Worm (Caenorhabditis elegans) whole organism, L1 larva: ENCODE data around the gene nck-1.

ENCODE experiments used
- C04F5.9 ChIP-seq: sonication (generic microtip); optimal IDR thresholded peaks from 2 replicates; lab custom pipeline; 2016; ENCODE audit warnings: missing genetic modification characterization, missing compliant biosample characterization
- C16A3.4 ChIP-seq: fragments of 150-350 bp; optimal IDR thresholded peaks from 2 replicates; lab custom pipeline; 2014; ENCODE audit warnings: missing biosample characterization, missing genetic modification characterization
- C34B4.2 ChIP-seq: sonication (generic microtip); optimal IDR thresholded peaks from 2 replicates; lab custom pipeline; 2017; ENCODE audit warnings: mild to moderate bottlenecking, missing genetic modification characterization, missing compliant biosample characterization
- F16B12.6 ChIP-seq: fragments of 150-350 bp; optimal IDR thresholded peaks from 2 replicates; lab custom pipeline; 2014; ENCODE audit warnings: missing biosample characterization, missing genetic modification characterization
- Y116A8C.19 ChIP-seq: sonication (generic microtip); optimal IDR thresholded peaks from 2 replicates; lab custom pipeline; 2016; ENCODE audit warnings: missing compliant biosample characterization, missing genetic modification characterization, borderline replicate concordance
- aly-2 ChIP-seq: fragments of 150-350 bp; optimal IDR thresholded peaks from 2 replicates; lab custom pipeline; 2014; ENCODE audit warnings: missing biosample characterization, missing genetic modification characterization
- blmp-1 ChIP-seq: fragments of 150-350 bp; optimal IDR thresholded peaks from 2 replicates; lab custom pipeline; 2014; ENCODE audit warnings: missing biosample characterization, missing genetic modification characterization
- ceh-8 ChIP-seq: fragments of 200-800 bp; sonication (Bioruptor generic); optimal IDR thresholded peaks from 2 replicates; lab custom pipeline; 2018; ENCODE audit warnings: mild to moderate bottlenecking, missing genetic modification characterization, moderate library complexity, missing compliant biosample characterization
- ceh-88 ChIP-seq: fragments of 200-800 bp; sonication (Bioruptor generic); IDR thresholded peaks from 2 replicates; pipeline ENCODE4 v1.3.6; 2022; ENCODE audit warnings: missing genetic modification characterization, missing compliant biosample characterization
- ceh-90 ChIP-seq: sonication (generic microtip); optimal IDR thresholded peaks from 2 replicates; lab custom pipeline; 2016; ENCODE audit warnings: missing genetic modification characterization, missing compliant biosample characterization
- ces-1 ChIP-seq: fragments of 150-350 bp; optimal IDR thresholded peaks from 2 replicates; lab custom pipeline; 2014; ENCODE audit warnings: missing biosample characterization, missing genetic modification reagents, missing genetic modification characterization
- dpl-1 ChIP-seq, 3 experiments: fragments of 150-350 bp in 2 of 3; sonication (generic microtip) in 1 of 3; optimal IDR thresholded peaks; 2 replicates each; lab custom pipeline; 2014 to 2017; ENCODE audit warnings: missing biosample characterization in 3 of 3, missing genetic modification characterization in 3 of 3, missing genetic modification reagents in 3 of 3
- efl-3 ChIP-seq: fragments of 200-800 bp; sonication (Bioruptor generic); optimal IDR thresholded peaks from 2 replicates; lab custom pipeline; 2018; ENCODE audit warnings: mild to moderate bottlenecking, missing genetic modification characterization, missing compliant biosample characterization
- egl-13 ChIP-seq: sonication (generic microtip); optimal IDR thresholded peaks from 2 replicates; lab custom pipeline; 2016; ENCODE audit warnings: missing genotype, missing genetic modification reagents, missing genetic modification characterization, missing compliant biosample characterization
- ets-5 ChIP-seq: fragments of 200-800 bp; sonication (Bioruptor generic); IDR thresholded peaks from 2 replicates; pipeline ENCODE4 v1.3.6; 2022; ENCODE audit warnings: missing genetic modification characterization, missing compliant biosample characterization
- fkh-10 ChIP-seq: sonication (generic microtip); optimal IDR thresholded peaks from 2 replicates; lab custom pipeline; 2017; ENCODE audit warnings: missing biosample characterization, missing genetic modification reagents, missing genetic modification characterization
- fkh-4 ChIP-seq: sonication (generic microtip); optimal IDR thresholded peaks from 2 replicates; lab custom pipeline; 2016; ENCODE audit warnings: missing compliant biosample characterization, missing genetic modification characterization, borderline replicate concordance
- fkh-8 ChIP-seq: sonication (generic microtip); optimal IDR thresholded peaks from 2 replicates; lab custom pipeline; 2016; ENCODE audit warnings: mild to moderate bottlenecking, missing genetic modification characterization, missing compliant biosample characterization
- fos-1 ChIP-seq: fragments of 150-350 bp; optimal IDR thresholded peaks from 2 replicates; lab custom pipeline; 2014; ENCODE audit warnings: missing biosample characterization, missing genetic modification characterization
- hlh-17 ChIP-seq: fragments of 200-800 bp; sonication (Bioruptor generic); optimal IDR thresholded peaks from 2 replicates; lab custom pipeline; 2018; ENCODE audit warnings: missing genetic modification characterization, mild to moderate bottlenecking, missing compliant biosample characterization, moderate library complexity, borderline replicate concordance
- hpl-2 ChIP-seq: fragments of 150-350 bp; optimal IDR thresholded peaks from 2 replicates; lab custom pipeline; 2014; ENCODE audit warnings: missing biosample characterization, missing genetic modification reagents, missing genetic modification characterization
- jun-1 ChIP-seq: fragments of 150-350 bp; optimal IDR thresholded peaks from 2 replicates; lab custom pipeline; 2014; ENCODE audit warnings: missing biosample characterization, missing genetic modification reagents, missing genetic modification characterization
- lin-14 ChIP-seq: fragments of 200-800 bp; sonication (Bioruptor generic); optimal IDR thresholded peaks from 2 replicates; lab custom pipeline; 2018; ENCODE audit warnings: mild to moderate bottlenecking, missing genetic modification characterization, moderate library complexity, missing compliant biosample characterization
- lin-15B ChIP-seq: fragments of 150-350 bp; sonication (generic microtip); optimal IDR thresholded peaks from 3 replicates; lab custom pipeline; 2014; ENCODE audit warnings: missing biosample characterization, missing genetic modification characterization
- lin-35 ChIP-seq, 2 experiments: fragments of 150-350 bp; optimal IDR thresholded peaks; 2 replicates each; lab custom pipeline; 2014; ENCODE audit warnings: missing biosample characterization in 2 of 2, missing genetic modification characterization in 2 of 2, missing genetic modification reagents in 2 of 2
- lin-39 ChIP-seq: fragments of 150-350 bp; optimal IDR thresholded peaks from 2 replicates; lab custom pipeline; 2014; ENCODE audit warnings: missing biosample characterization, missing genetic modification reagents, missing genetic modification characterization
- lir-3 ChIP-seq: sonication (generic microtip); optimal IDR thresholded peaks from 2 replicates; lab custom pipeline; 2016; ENCODE audit warnings: mild to moderate bottlenecking, missing genetic modification characterization, moderate library complexity, missing compliant biosample characterization; ENCODE audit not compliant: poor library complexity
- lsy-2 ChIP-seq, 2 experiments: fragments of 150-350 bp; optimal IDR thresholded peaks; 2 replicates each; lab custom pipeline; 2014; ENCODE audit warnings: missing biosample characterization in 2 of 2, missing genetic modification characterization in 2 of 2
- mab-9 ChIP-seq: fragments of 200-800 bp; sonication (Bioruptor generic); IDR thresholded peaks from 2 replicates; pipeline ENCODE4 v1.3.6; 2022; ENCODE audit warnings: missing genetic modification reagents, missing genetic modification characterization, missing compliant biosample characterization
- mef-2 ChIP-seq: fragments of 150-350 bp; optimal IDR thresholded peaks from 2 replicates; lab custom pipeline; 2014; ENCODE audit warnings: missing biosample characterization, missing genetic modification characterization
- mep-1 ChIP-seq: fragments of 150-350 bp; optimal IDR thresholded peaks from 2 replicates; lab custom pipeline; 2014; ENCODE audit warnings: missing biosample characterization, missing genetic modification characterization
- nhr-12 ChIP-seq: sonication (generic microtip); optimal IDR thresholded peaks from 2 replicates; lab custom pipeline; 2017; ENCODE audit warnings: missing biosample characterization, missing genetic modification characterization
- nhr-237 ChIP-seq: fragments of 150-350 bp; optimal IDR thresholded peaks from 2 replicates; lab custom pipeline; 2014; ENCODE audit warnings: missing biosample characterization, missing genetic modification characterization
- nhr-28 ChIP-seq: fragments of 150-350 bp; optimal IDR thresholded peaks from 2 replicates; lab custom pipeline; 2014; ENCODE audit warnings: missing biosample characterization, missing genetic modification characterization
- nhr-71 ChIP-seq: sonication (generic microtip); optimal IDR thresholded peaks from 2 replicates; lab custom pipeline; 2016; ENCODE audit warnings: mild to moderate bottlenecking, missing genetic modification characterization, moderate library complexity, missing compliant biosample characterization
- nhr-76 ChIP-seq: sonication (generic microtip); optimal IDR thresholded peaks from 2 replicates; lab custom pipeline; 2017; ENCODE audit warnings: missing biosample characterization, missing genetic modification characterization
- nhr-84 ChIP-seq: sonication (generic microtip); optimal IDR thresholded peaks from 2 replicates; lab custom pipeline; 2017; ENCODE audit warnings: missing biosample characterization, missing genetic modification characterization
- nhr-85 ChIP-seq: sonication (generic microtip); peaks from one replicate; lab custom pipeline; 2016; ENCODE audit warnings: missing genetic modification characterization, inconsistent platforms, missing compliant biosample characterization
- nhr-90 ChIP-seq: sonication (generic microtip); optimal IDR thresholded peaks from 2 replicates; lab custom pipeline; 2016; ENCODE audit warnings: mild to moderate bottlenecking, missing genetic modification characterization, missing compliant biosample characterization; ENCODE audit not compliant: poor library complexity
- pqm-1 ChIP-seq: sonication (generic microtip); optimal IDR thresholded peaks from 3 replicates; lab custom pipeline; 2017; ENCODE audit warnings: missing biosample characterization, missing genetic modification characterization
- snu-23 ChIP-seq: sonication (generic microtip); optimal IDR thresholded peaks from 2 replicates; lab custom pipeline; 2016; ENCODE audit warnings: missing genetic modification characterization, missing compliant biosample characterization
- sptf-1 ChIP-seq: fragments of 150-350 bp; optimal IDR thresholded peaks from 2 replicates; lab custom pipeline; 2014; ENCODE audit warnings: missing biosample characterization, missing genetic modification characterization
- tbx-2 ChIP-seq: sonication (generic microtip); optimal IDR thresholded peaks from 2 replicates; lab custom pipeline; 2016; ENCODE audit warnings: missing genetic modification characterization, missing compliant biosample characterization
- tlp-1 ChIP-seq: fragments of 150-350 bp; optimal IDR thresholded peaks from 2 replicates; lab custom pipeline; 2014; ENCODE audit warnings: missing biosample characterization, missing genetic modification characterization
- unc-130 ChIP-seq: fragments of 150-350 bp; optimal IDR thresholded peaks from 2 replicates; lab custom pipeline; 2017; ENCODE audit warnings: missing biosample characterization, missing genetic modification characterization, inconsistent platforms
- unc-30 ChIP-seq: sonication (generic microtip); optimal IDR thresholded peaks from 2 replicates; lab custom pipeline; 2017; ENCODE audit warnings: missing biosample characterization, missing genetic modification characterization
- unc-86 ChIP-seq: sonication (generic microtip); optimal IDR thresholded peaks from 2 replicates; lab custom pipeline; 2016; ENCODE audit warnings: missing genetic modification characterization, missing compliant biosample characterization
- unc-98 ChIP-seq: fragments of 200-800 bp; sonication (Bioruptor generic); IDR thresholded peaks from 2 replicates; pipeline ENCODE4 v1.3.6; 2022; ENCODE audit warnings: missing genetic modification characterization, missing compliant biosample characterization
- xbp-1 ChIP-seq: sonication (generic microtip); optimal IDR thresholded peaks from 2 replicates; lab custom pipeline; 2016; ENCODE audit warnings: missing genetic modification characterization, missing compliant biosample characterization
- zip-4 ChIP-seq: fragments of 200-800 bp; sonication (Bioruptor generic); optimal IDR thresholded peaks from 2 replicates; lab custom pipeline; 2018; ENCODE audit warnings: mild to moderate bottlenecking, missing genetic modification characterization, moderate library complexity, missing compliant biosample characterization

Gene nck-1

DNA sequence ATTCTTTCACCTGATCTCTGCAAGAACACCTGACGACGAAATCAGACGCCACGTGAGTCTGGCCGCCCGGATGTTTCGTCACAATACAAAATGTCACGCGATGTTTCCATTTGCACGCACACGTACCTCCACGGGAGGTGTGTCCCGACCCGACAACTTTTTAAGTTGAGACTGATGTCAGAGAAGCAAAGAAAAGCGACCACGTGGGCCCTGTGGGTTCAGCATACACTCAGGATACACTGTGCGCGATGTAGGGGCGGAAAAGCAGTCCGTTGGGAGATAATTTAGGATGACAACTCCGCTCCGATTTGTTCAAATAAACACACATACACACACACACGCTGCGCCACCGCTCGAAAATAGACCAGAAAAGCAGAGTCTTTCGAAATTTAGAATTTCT, 11.0 kb downstream of the nck-1 start (continued):
- TF ChIP-seq C34B4.2 (tag; lab: Kevin White, UChicago) (no peak), egl-13 (tag; lab: Kevin White, UChicago) (peak; percentile 83), aly-2 (tag; lab: Kevin White, UChicago) (no peak), pqm-1 (tag; lab: Kevin White, UChicago) (no peak), nhr-71 (tag; lab: Kevin White, UChicago) (peak; percentile 99), lin-15B (tag; lab: Kevin White, UChicago) (no peak), fkh-8 (tag; lab: Kevin White, UChicago) (peak; percentile 80), sptf-1 (no peak), ceh-88 (GFP tag; lab: Robert Waterston, UW) (peak; percentile 76), C16A3.4 (tag; lab: Kevin White, UChicago) (peak; percentile 55), xbp-1 (tag; lab: Kevin White, UChicago) (peak; percentile 73), tbx-2 (tag; lab: Kevin White, UChicago) (peak; percentile 93), blmp-1 (tag; lab: Kevin White, UChicago) (peak; percentile 48), mep-1 (peak; percentile 84), nhr-12 (tag; lab: Kevin White, UChicago) (peak; percentile 37), snu-23 (GFP tag; lab: Kevin White, UChicago) (peak; percentile 90), unc-30 (tag; lab: Kevin White, UChicago) (no peak), fkh-10 (peak; percentile 42), ceh-8 (GFP tag; lab: Kevin White, UChicago) (peak; percentile 35), efl-3 (GFP tag; lab: Kevin White, UChicago) (no peak), Y116A8C.19 (tag; lab: Kevin White, UChicago) (no peak), tlp-1 (no peak), ces-1 (GFP tag; lab: Kevin White, UChicago) (no peak), lin-14 (GFP tag; lab: Kevin White, UChicago) (peak; percentile 98), hlh-17 (GFP tag; lab: Kevin White, UChicago) (peak; percentile 19), mef-2 (tag; lab: Kevin White, UChicago) (peak; percentile 77), nhr-90 (tag; lab: Kevin White, UChicago) (peak; percentile 95), ceh-90 (tag; lab: Kevin White, UChicago) (no peak), nhr-237 (tag; lab: Kevin White, UChicago) (no peak), unc-130 (tag; lab: Kevin White, UChicago) (peak; percentile 51), lsy-2 (tag; optimal IDR thresholded peaks at IDR 0.05; lab: Kevin White, UChicago) (peak; percentile 56 to 82), F16B12.6 (tag; lab: Kevin White, UChicago) (no peak), unc-98 (GFP tag; lab: Robert Waterston, UW) (peak; percentile 68), jun-1 (peak; percentile 53), dpl-1 (GFP tag; optimal IDR thresholded peaks at IDR 0.05; lab: Kevin White, UChicago) (peak; percentile 12 to 49 (median 43)), hpl-2 (GFP tag; lab: Kevin White, UChicago) (peak; percentile 10), lin-35 (GFP tag; optimal IDR thresholded peaks at IDR 0.05; lab: Kevin White, UChicago) (peak; percentile 19 to 88)
- TF ChIP-seq, all 84 proteins: peak for 60

DNA sequence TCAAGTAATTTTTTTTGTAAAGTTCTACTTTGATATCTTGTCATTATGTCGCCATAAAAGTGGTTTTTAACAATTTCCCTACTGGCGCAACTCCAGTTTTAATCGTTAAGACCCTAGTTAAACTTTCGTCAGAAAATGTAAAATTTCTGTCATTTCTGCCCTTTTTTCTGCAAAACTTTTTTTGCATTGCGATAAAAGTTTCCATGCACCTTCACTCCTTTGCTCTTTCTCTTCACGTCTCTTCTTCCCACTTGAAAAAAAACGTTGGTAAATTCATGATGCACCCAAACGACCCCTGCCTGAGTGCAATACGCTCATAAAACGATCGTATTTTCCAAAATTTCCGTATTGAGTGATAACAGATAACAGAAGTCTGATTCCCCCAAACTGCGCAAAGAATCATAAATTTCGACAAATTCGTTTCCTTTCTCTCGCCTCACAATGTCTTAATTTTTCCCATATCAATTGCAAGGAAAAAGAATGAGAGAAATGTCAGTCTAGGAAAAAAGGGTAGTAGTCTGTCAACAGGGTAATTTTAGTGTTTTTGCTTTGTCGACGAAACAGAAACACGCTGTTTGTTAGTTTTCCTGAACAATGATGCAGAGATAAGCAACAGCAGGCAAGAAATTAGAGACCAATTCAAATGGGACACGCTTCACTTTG, 12.4 kb downstream of the nck-1 start:
- TF ChIP-seq pqm-1 (tag; lab: Kevin White, UChicago) (no peak), fkh-4 (tag; lab: Kevin White, UChicago) (no peak), unc-86 (tag; lab: Kevin White, UChicago) (no peak), nhr-76 (tag; lab: Kevin White, UChicago) (no peak), lsy-2 (tag; optimal IDR thresholded peaks at IDR 0.05; lab: Kevin White, UChicago) (peak in 1 of 2 experiments; percentile 19), unc-30 (tag; lab: Kevin White, UChicago) (no peak), ets-5 (no peak), ces-1 (GFP tag; lab: Kevin White, UChicago) (no peak), mab-9 (no peak), ceh-90 (tag; lab: Kevin White, UChicago) (no peak), snu-23 (GFP tag; lab: Kevin White, UChicago) (peak; percentile 49), nhr-84 (no peak), fos-1 (tag; lab: Kevin White, UChicago) (no peak), Y116A8C.19 (tag; lab: Kevin White, UChicago) (no peak), zip-4 (no peak), nhr-71 (tag; lab: Kevin White, UChicago) (peak; percentile 66), nhr-12 (tag; lab: Kevin White, UChicago) (no peak), ceh-88 (GFP tag; lab: Robert Waterston, UW) (no peak), lin-39 (tag; lab: Kevin White, UChicago) (no peak), C04F5.9 (tag; lab: Kevin White, UChicago) (no peak), lir-3 (tag; lab: Kevin White, UChicago) (no peak), nhr-85 (tag; lab: Kevin White, UChicago) (peak; percentile 92), nhr-28 (no peak)
